Worm (Caenorhabditis elegans) whole organism, L2 larva: Measurements from ENCODE around the gene F40G9.8.

ENCODE experiments used
- nhr-237 ChIP-seq: fragments of 150-350 bp; optimal IDR thresholded peaks from 2 replicates; lab custom pipeline; 2014; ENCODE audit warnings: missing biosample characterization, missing genetic modification characterization
- unc-39 ChIP-seq: fragments of 150-350 bp; optimal IDR thresholded peaks from 2 replicates; lab custom pipeline; 2014; ENCODE audit warnings: missing biosample characterization, missing genetic modification characterization

F40G9.8 gene

DNA sequence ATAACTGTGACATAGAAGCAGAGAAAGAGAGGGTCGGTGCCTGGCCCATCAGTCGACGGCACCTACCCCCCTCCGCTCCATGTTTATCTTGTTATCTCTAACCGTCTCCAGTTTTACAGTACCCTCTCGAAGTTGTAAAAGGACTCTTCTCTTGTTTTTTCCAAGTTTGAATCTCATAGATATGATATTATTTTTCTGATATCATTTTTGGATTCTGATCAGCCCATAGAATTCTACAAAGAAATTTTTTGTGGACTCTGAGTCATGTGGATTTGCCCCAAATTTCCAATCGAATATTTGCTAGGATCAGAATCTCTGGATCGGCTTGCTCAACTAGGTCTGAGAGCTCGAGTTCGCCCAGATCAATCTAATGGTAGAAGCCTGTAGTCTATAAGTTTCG lies 50.1 kb downstream of the F40G9.8 start, which contains the start of gene C29F9.6:
Gene C29F9.6 (plus strand): TSS at position 301 of the 400 bp plus-strand sequence.
- no peak for TF ChIP-seq nhr-237 (tag; lab: Kevin White, UChicago)
- TF ChIP-seq unc-39 (tag; lab: Kevin White, UChicago), result no peak
